Fruit fly (Drosophila melanogaster): ENCODE measurements around the gene spen.

The spen gene

dm6 chr2L:116388-116787, 42.4 kb upstream of the spen start, which contains the start of gene CG13694:
Gene CG13694 (minus strand): TSS chr2L:116488.
- TF ChIP-seq CG13296 (GFP tag; optimal IDR thresholded peaks at IDR 0.05) (no peak), Usf (GFP tag; optimal IDR thresholded peaks at IDR 0.05) (no peak), CG33557 (GFP tag; optimal IDR thresholded peaks at IDR 0.05) (no peak), CG15479 (GFP tag; optimal IDR thresholded peaks at IDR 0.05) (no peak), CG5245 (GFP tag; optimal IDR thresholded peaks at IDR 0.05) (no peak), mirr (GFP tag; optimal IDR thresholded peaks at IDR 0.05) (no peak), pita (GFP tag; optimal IDR thresholded peaks at IDR 0.05) (no peak), pan (optimal IDR thresholded peaks at IDR 0.05) (no peak), pan (GFP tag; optimal IDR thresholded peaks at IDR 0.05 in 1 of 2, IDR thresholded peaks at IDR 0.05 in 1 of 2) (no peak), CG6765 (GFP tag; optimal IDR thresholded peaks at IDR 0.05) (no peak), inv (GFP tag; IDR thresholded peaks at IDR 0.05; ENCODE audit: partially characterized antibody) (no peak), CG6791 (GFP tag; IDR thresholded peaks at IDR 0.05; ENCODE audit: partially characterized antibody) (no peak), CG7372 (GFP tag; IDR thresholded peaks at IDR 0.05) (no peak), CG16815 (GFP tag; optimal IDR thresholded peaks at IDR 0.05) (no peak), CG17361 (GFP tag; IDR thresholded peaks at IDR 0.05) (no peak), CG3726 (GFP tag; IDR thresholded peaks at IDR 0.05) (no peak), CG2129 (GFP tag; IDR thresholded peaks at IDR 0.05; ENCODE audit: partially characterized antibody) (no peak)

DNA sequence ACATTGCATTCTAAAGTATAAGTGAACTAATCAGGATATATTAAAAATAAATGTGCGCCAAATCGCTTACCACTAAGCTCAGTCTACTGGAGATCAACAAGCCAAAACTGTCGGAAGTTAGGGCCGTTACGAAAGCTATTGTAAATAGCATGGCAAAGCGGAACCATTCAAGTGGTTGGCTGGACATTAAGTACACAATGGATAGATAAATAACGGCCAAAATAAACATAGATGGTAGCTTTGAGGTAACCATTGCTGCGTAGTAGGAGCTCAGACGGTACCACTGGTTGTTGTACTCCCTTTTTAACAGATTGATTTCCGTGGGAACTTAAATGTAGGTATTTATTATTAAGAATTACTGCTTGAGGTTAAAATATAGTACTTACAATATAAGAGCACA, 41.1 kb upstream of the spen start:
- TF ChIP-seq Dbx (GFP tag; IDR thresholded peaks at IDR 0.05), result 0 out of 3 replicates have a peak, but pooled peaks have one; percentile 41
- TF ChIP-seq Sox100B (GFP tag; optimal IDR thresholded peaks at IDR 0.05), result peak; percentile 38
- TF ChIP-seq Dp (GFP tag; optimal IDR thresholded peaks at IDR 0.05), result no peak
- TF ChIP-seq fd102C (GFP tag; optimal IDR thresholded peaks at IDR 0.05), result no peak
- TF ChIP-seq Fer1 (GFP tag; optimal IDR thresholded peaks at IDR 0.05), result peak; percentile 75
- TF ChIP-seq kah (GFP tag; optimal IDR thresholded peaks at IDR 0.05), result no peak
- peak; percentile 15 for TF ChIP-seq Bdp1 (GFP tag; optimal IDR thresholded peaks at IDR 0.05)
- TF ChIP-seq lola (GFP tag; optimal IDR thresholded peaks at IDR 0.05), result no peak
- TF ChIP-seq CG8290 (GFP tag; optimal IDR thresholded peaks at IDR 0.05), result no peak
- TF ChIP-seq CG8290 (tag; optimal IDR thresholded peaks at IDR 0.05), result peak in 1 of 2 experiments; percentile 73
- TF ChIP-seq p53 (GFP tag; optimal IDR thresholded peaks at IDR 0.05), result no peak
- peak in 1 of 2 experiments; percentile 32 for TF ChIP-seq dpn (GFP tag; optimal IDR thresholded peaks at IDR 0.05)
- TF ChIP-seq chm (GFP tag; IDR thresholded peaks at IDR 0.05), result peak; percentile 54; the same call in 1 of the 2 replicates
- TF ChIP-seq HmgZ (tag; optimal IDR thresholded peaks at IDR 0.05), result peak; percentile 14
- peak; percentile 61 for TF ChIP-seq CG17359 (tag; optimal IDR thresholded peaks at IDR 0.05)
- peak; percentile 16 for TF ChIP-seq CG34376 (GFP tag; optimal IDR thresholded peaks at IDR 0.05)
- TF ChIP-seq CG1647 (GFP tag; optimal IDR thresholded peaks at IDR 0.05), result peak; percentile 10
- TF ChIP-seq CG12299 (tag; optimal IDR thresholded peaks at IDR 0.05), result peak; percentile 28
- 0 out of 2 replicates have a peak, but pooled peaks have one; percentile 12 for TF ChIP-seq Nf-YA (GFP tag; IDR thresholded peaks at IDR 0.05)
- no peak for TF ChIP-seq ssp (GFP tag; IDR thresholded peaks at IDR 0.05)
- no peak for TF ChIP-seq h (optimal IDR thresholded peaks at IDR 0.05)
- TF ChIP-seq BtbVII (GFP tag; optimal IDR thresholded peaks at IDR 0.05), result peak; percentile 54
- TF ChIP-seq trh (GFP tag; optimal IDR thresholded peaks at IDR 0.05), result no peak
- TF ChIP-seq CG43689 (GFP tag; IDR thresholded peaks at IDR 0.05), result no peak
- no peak for TF ChIP-seq Hr78 (GFP tag; optimal IDR thresholded peaks at IDR 0.05)
- TF ChIP-seq eve (GFP tag; optimal IDR thresholded peaks at IDR 0.05), result peak in 1 of 2 experiments; percentile 45
- TF ChIP-seq CG9876 (GFP tag; optimal IDR thresholded peaks at IDR 0.05), result no peak
- 0 out of 2 replicates have a peak, but pooled peaks have one; percentile 29 for TF ChIP-seq CG32767 (GFP tag; IDR thresholded peaks at IDR 0.05)
- peak; percentile 9 for TF ChIP-seq gem (tag; optimal IDR thresholded peaks at IDR 0.05)
- peak; percentile 4 for TF ChIP-seq CG17385 (GFP tag; optimal IDR thresholded peaks at IDR 0.05)
- TF ChIP-seq CG12942 (GFP tag; optimal IDR thresholded peaks at IDR 0.05), result no peak
- no peak for TF ChIP-seq CG4282 (GFP tag; optimal IDR thresholded peaks at IDR 0.05)
- TF ChIP-seq CG1233 (GFP tag; optimal IDR thresholded peaks at IDR 0.05), result peak; percentile 43
- TF ChIP-seq CG33557 (GFP tag; optimal IDR thresholded peaks at IDR 0.05), result peak; percentile 13
- no peak for TF ChIP-seq pan (optimal IDR thresholded peaks at IDR 0.05)
- TF ChIP-seq pan (GFP tag; optimal IDR thresholded peaks at IDR 0.05 in 1 of 2, IDR thresholded peaks at IDR 0.05 in 1 of 2), result peak in 1 of 2 experiments; percentile 41
